Fruit fly (Drosophila melanogaster) Kc167 (cell line): Measurements from ENCODE around the gene CG31360.

ENCODE experiments used
- Myc ChIP-seq: fragments of >200 bp; optimal IDR thresholded peaks from 2 replicates; lab custom pipeline; 2017; ENCODE audit warnings: missing external identifiers
- Sin3A ChIP-seq: fragments of >200 bp; optimal IDR thresholded peaks from 2 replicates; lab custom pipeline; 2018; ENCODE audit warnings: missing external identifiers
- ttk ChIP-seq: sonication (Bioruptor generic); optimal IDR thresholded peaks from 2 replicates; lab custom pipeline; 2017; ENCODE audit warnings: missing external identifiers

DNA sequence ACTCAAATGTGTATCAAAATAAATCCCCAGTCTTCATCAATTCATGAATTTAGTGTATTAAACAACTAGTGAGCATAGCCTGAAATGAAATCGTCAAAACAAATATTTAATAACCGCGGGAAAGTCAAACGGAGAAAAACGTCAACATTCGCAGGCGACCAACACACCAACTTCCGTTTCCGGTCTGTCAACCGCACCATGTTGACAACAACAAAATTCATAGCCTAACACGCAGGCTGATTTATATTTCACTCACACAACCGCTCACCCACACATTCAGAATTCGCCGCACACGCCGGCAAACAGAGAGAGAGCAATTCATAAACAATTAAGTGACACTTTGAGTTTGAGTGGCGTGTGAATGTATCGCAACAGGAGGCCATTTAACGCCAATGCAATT, 29.9 kb upstream of the CG31360 start:
- TF ChIP-seq Myc (lab: Kevin White, UChicago) (no peak), ttk (lab: Kevin White, UChicago) (no peak), Sin3A (lab: Kevin White, UChicago) (no peak)
